Fruit fly (Drosophila melanogaster) whole organism, pupa: ENCODE data around the gene Pdh.

ENCODE experiments used
- CG10348 ChIP-seq: fragments of 200-800 bp; sonication (Bioruptor generic); IDR thresholded peaks from 2 replicates; pipeline ENCODE4 v1.3.6; 2022; ENCODE audit warnings: missing biosample characterization, missing genetic modification characterization
- CG12605 ChIP-seq: fragments of 200-800 bp; sonication (Bioruptor generic); IDR thresholded peaks from 2 replicates; pipeline ENCODE4 v1.3.6; 2022; ENCODE audit warnings: missing biosample characterization, missing genetic modification characterization
- CG13204 ChIP-seq: fragments of 200-800 bp; sonication (Bioruptor generic); optimal IDR thresholded peaks from 2 replicates; lab custom pipeline; 2018; ENCODE audit warnings: missing biosample characterization, mild to moderate bottlenecking, missing genetic modification characterization, moderate library complexity
- CG14655 ChIP-seq: fragments of 200-800 bp; sonication (Bioruptor generic); optimal IDR thresholded peaks from 3 replicates; lab custom pipeline; 2017; ENCODE audit warnings: mild to moderate bottlenecking, missing biosample characterization, missing genetic modification reagents, missing genetic modification characterization
- CG15710 ChIP-seq: fragments of 200-800 bp; sonication (Bioruptor generic); optimal IDR thresholded peaks from 2 replicates; lab custom pipeline; 2018; ENCODE audit warnings: missing biosample characterization, mild to moderate bottlenecking, missing genetic modification characterization, moderate library complexity
- CG17806 ChIP-seq: fragments of 200-800 bp; sonication (Bioruptor generic); optimal IDR thresholded peaks from 2 replicates; lab custom pipeline; 2018; ENCODE audit warnings: missing biosample characterization, mild to moderate bottlenecking, missing genetic modification characterization, moderate library complexity
- CG32121 ChIP-seq: fragments of 200-800 bp; sonication (Bioruptor generic); IDR thresholded peaks from 2 replicates; pipeline ENCODE4 v1.3.6; 2022; ENCODE audit warnings: missing biosample characterization, missing genetic modification characterization
- CG8159 ChIP-seq: fragments of 200-800 bp; sonication (Bioruptor generic); optimal IDR thresholded peaks from 3 replicates; lab custom pipeline; 2018; ENCODE audit warnings: missing biosample characterization, mild to moderate bottlenecking, missing genetic modification characterization, moderate library complexity
- Pif1A ChIP-seq: fragments of 200-800 bp; sonication (Bioruptor generic); optimal IDR thresholded peaks from 3 replicates; lab custom pipeline; 2016; ENCODE audit warnings: missing biosample characterization, missing genetic modification characterization
- Pif1B ChIP-seq: fragments of 200-800 bp; sonication (Bioruptor generic); optimal IDR thresholded peaks from 3 replicates; lab custom pipeline; 2016; ENCODE audit warnings: missing biosample characterization, missing genetic modification characterization
- Snoo ChIP-seq: fragments of 200-800 bp; sonication (Bioruptor generic); optimal IDR thresholded peaks from 3 replicates; lab custom pipeline; 2017; ENCODE audit warnings: missing biosample characterization, mild to moderate bottlenecking, missing genetic modification characterization, inconsistent platforms
- fd96Ca ChIP-seq: fragments of 200-800 bp; sonication (Bioruptor generic); IDR thresholded peaks from 3 replicates; pipeline ENCODE4 v1.3.6; 2022; ENCODE audit warnings: missing biosample characterization, missing genetic modification characterization

- TF ChIP-seq CG17806 (tag; lab: Kevin White, UChicago): no peak
- TF ChIP-seq CG8159 (tag; lab: Kevin White, UChicago): no peak
- TF ChIP-seq CG10348 (GFP tag; lab: Robert Waterston, UW): no peak
- no peak for TF ChIP-seq Snoo (tag; lab: Kevin White, UChicago)
- no peak for TF ChIP-seq CG13204 (GFP tag; lab: Kevin White, UChicago)
- no peak for TF ChIP-seq CG14655 (GFP tag; lab: Kevin White, UChicago)
- no peak for TF ChIP-seq fd96Ca
- no peak for TF ChIP-seq Pif1B
- no peak for TF ChIP-seq Pif1A (GFP tag; lab: Kevin White, UChicago)
- 0 out of 2 replicates have a peak, but pooled peaks have one; percentile 21 for TF ChIP-seq CG32121 (GFP tag; lab: Robert Waterston, UW)
- no peak for TF ChIP-seq CG12605 (GFP tag; lab: Robert Waterston, UW)
- TF ChIP-seq CG15710 (tag; lab: Kevin White, UChicago): no peak
Observed at dm6 chr3L:16313985-16314384, 40.1 kb downstream of the Pdh start, which contains the start of gene CG13062.
